Worm (Caenorhabditis elegans) whole organism, mixed stage, embryonic: ENCODE measurements around the gene F58E6.13.

Experiments
- M03D4.4 ChIP-seq: sonication (generic microtip); optimal IDR thresholded peaks from 2 replicates; lab custom pipeline; 2017; ENCODE audit warnings: mild to moderate bottlenecking, missing genetic modification characterization, missing compliant biosample characterization
- bed-3 ChIP-seq: fragments of 200-800 bp; sonication (Bioruptor generic); optimal IDR thresholded peaks from 3 replicates; lab custom pipeline; 2018; ENCODE audit warnings: mild to moderate bottlenecking, missing genetic modification characterization, moderate library complexity, missing compliant biosample characterization
- blmp-1 ChIP-seq: fragments of 150-350 bp; optimal IDR thresholded peaks from 2 replicates; lab custom pipeline; 2014; ENCODE audit warnings: missing biosample characterization, missing genetic modification characterization
- ceh-39 ChIP-seq: fragments of 150-350 bp; optimal IDR thresholded peaks from 2 replicates; lab custom pipeline; 2014; ENCODE audit warnings: missing biosample characterization, missing genetic modification characterization
- ceh-43 ChIP-seq: fragments of 200-800 bp; sonication (Bioruptor generic); optimal IDR thresholded peaks from 2 replicates; lab custom pipeline; 2018; ENCODE audit warnings: mild to moderate bottlenecking, missing genetic modification characterization, moderate library complexity, missing compliant biosample characterization
- ceh-83 ChIP-seq: fragments of 200-800 bp; sonication (Bioruptor generic); optimal IDR thresholded peaks from 2 replicates; lab custom pipeline; 2018; ENCODE audit warnings: mild to moderate bottlenecking, missing genetic modification characterization, missing compliant biosample characterization
- ces-1 ChIP-seq: fragments of 150-350 bp; optimal IDR thresholded peaks from 2 replicates; lab custom pipeline; 2014; ENCODE audit warnings: missing biosample characterization, missing genetic modification reagents, missing genetic modification characterization
- cnd-1 ChIP-seq: fragments of 200-800 bp; sonication (Bioruptor generic); optimal IDR thresholded peaks from 2 replicates; lab custom pipeline; 2018; ENCODE audit warnings: mild to moderate bottlenecking, missing genetic modification characterization, missing compliant biosample characterization
- drap-1 ChIP-seq: fragments of 200-800 bp; sonication (Bioruptor generic); optimal IDR thresholded peaks from 3 replicates; lab custom pipeline; 2018; ENCODE audit warnings: mild to moderate bottlenecking, missing genetic modification characterization, missing compliant biosample characterization
- elt-1 ChIP-seq: sonication (generic microtip); optimal IDR thresholded peaks from 2 replicates; lab custom pipeline; 2017; ENCODE audit warnings: missing genetic modification characterization, mild to moderate bottlenecking, missing compliant biosample characterization, antibody characterized with exemption, moderate library complexity, borderline replicate concordance; ENCODE audit not compliant: insufficient read depth
- elt-3 ChIP-seq: fragments of 150-350 bp; optimal IDR thresholded peaks from 2 replicates; lab custom pipeline; 2014; ENCODE audit warnings: missing biosample characterization, missing genetic modification characterization
- flh-1 ChIP-seq: fragments of 200-800 bp; sonication (Bioruptor generic); optimal IDR thresholded peaks from 2 replicates; lab custom pipeline; 2018; ENCODE audit warnings: mild to moderate bottlenecking, missing genetic modification characterization, moderate library complexity, missing compliant biosample characterization
- ham-2 ChIP-seq: fragments of 200-800 bp; sonication (Bioruptor generic); optimal IDR thresholded peaks from 2 replicates; lab custom pipeline; 2018; ENCODE audit warnings: mild to moderate bottlenecking, missing genetic modification characterization, missing compliant biosample characterization
- hlh-1 ChIP-seq: fragments of 150-350 bp; optimal IDR thresholded peaks from 2 replicates; lab custom pipeline; 2014; ENCODE audit warnings: missing biosample characterization, missing genetic modification reagents, missing genetic modification characterization
- lin-13 ChIP-seq: fragments of 150-350 bp; optimal IDR thresholded peaks from 2 replicates; lab custom pipeline; 2014; ENCODE audit warnings: missing biosample characterization, missing genetic modification characterization
- lin-32 ChIP-seq: fragments of 200-800 bp; sonication (Bioruptor generic); optimal IDR thresholded peaks from 2 replicates; lab custom pipeline; 2018; ENCODE audit warnings: mild to moderate bottlenecking, missing genetic modification characterization, missing compliant biosample characterization
- lsy-2 ChIP-seq: fragments of 150-350 bp; optimal IDR thresholded peaks from 2 replicates; lab custom pipeline; 2014; ENCODE audit warnings: missing biosample characterization, missing genetic modification characterization
- mab-5 ChIP-seq: fragments of 150-350 bp; optimal IDR thresholded peaks from 2 replicates; lab custom pipeline; 2014; ENCODE audit warnings: missing biosample characterization, missing genetic modification characterization
- mep-1 ChIP-seq: fragments of 150-350 bp; optimal IDR thresholded peaks from 2 replicates; lab custom pipeline; 2017; ENCODE audit warnings: missing biosample characterization, missing genetic modification reagents, missing genetic modification characterization, inconsistent platforms
- mls-2 ChIP-seq: sonication (generic microtip); optimal IDR thresholded peaks from 2 replicates; lab custom pipeline; 2016; ENCODE audit warnings: mild to moderate bottlenecking, missing genetic modification characterization, moderate library complexity, missing compliant biosample characterization
- nhr-12 ChIP-seq: fragments of 150-350 bp; optimal IDR thresholded peaks from 2 replicates; lab custom pipeline; 2014; ENCODE audit warnings: missing biosample characterization, missing genetic modification characterization
- nhr-2 ChIP-seq: fragments of 150-350 bp; optimal IDR thresholded peaks from 2 replicates; lab custom pipeline; 2014; ENCODE audit warnings: missing biosample characterization, missing genetic modification characterization
- nhr-237 ChIP-seq: fragments of 150-350 bp; optimal IDR thresholded peaks from 2 replicates; lab custom pipeline; 2014; ENCODE audit warnings: missing biosample characterization, missing genetic modification characterization
- nhr-28 ChIP-seq: fragments of 150-350 bp; optimal IDR thresholded peaks from 2 replicates; lab custom pipeline; 2014; ENCODE audit warnings: missing biosample characterization, missing genetic modification characterization
- nhr-76 ChIP-seq: sonication (generic microtip); optimal IDR thresholded peaks from 2 replicates; lab custom pipeline; 2017; ENCODE audit warnings: missing biosample characterization, missing genetic modification characterization
- pha-4 ChIP-seq: fragments of 150-350 bp; optimal IDR thresholded peaks from 2 replicates; lab custom pipeline; 2018; ENCODE audit warnings: missing biosample characterization, missing genetic modification reagents, missing genetic modification characterization
- sem-2 ChIP-seq: fragments of 200-800 bp; sonication (Bioruptor generic); optimal IDR thresholded peaks from 2 replicates; lab custom pipeline; 2018; ENCODE audit warnings: mild to moderate bottlenecking, missing genetic modification characterization, missing compliant biosample characterization
- snpc-4 ChIP-seq: fragments of 150-350 bp; optimal IDR thresholded peaks from 2 replicates; lab custom pipeline; 2014; ENCODE audit warnings: missing biosample characterization, missing genetic modification characterization
- sptf-1 ChIP-seq: sonication (generic microtip); optimal IDR thresholded peaks from 2 replicates; lab custom pipeline; 2017; ENCODE audit warnings: mild to moderate bottlenecking, missing genetic modification characterization, moderate library complexity, missing compliant biosample characterization
- tbx-8 ChIP-seq: fragments of 200-800 bp; sonication (Bioruptor generic); optimal IDR thresholded peaks from 2 replicates; lab custom pipeline; 2018; ENCODE audit warnings: mild to moderate bottlenecking, missing genetic modification characterization, moderate library complexity, missing compliant biosample characterization
- unc-120 ChIP-seq: sonication (generic microtip); optimal IDR thresholded peaks from 2 replicates; lab custom pipeline; 2017; ENCODE audit warnings: missing genetic modification characterization, missing compliant biosample characterization; ENCODE audit not compliant: poor library complexity, severe bottlenecking
- unc-39 ChIP-seq: fragments of 150-350 bp; optimal IDR thresholded peaks from 2 replicates; lab custom pipeline; 2014; ENCODE audit warnings: missing biosample characterization, missing genetic modification characterization
- unc-62 ChIP-seq: fragments of 150-350 bp; optimal IDR thresholded peaks from 2 replicates; lab custom pipeline; 2014; ENCODE audit warnings: missing biosample characterization, missing genetic modification reagents, missing genetic modification characterization
- zip-8 ChIP-seq: fragments of 150-350 bp; optimal IDR thresholded peaks from 2 replicates; lab custom pipeline; 2014; ENCODE audit warnings: missing biosample characterization, missing genetic modification characterization
- ztf-11 ChIP-seq: fragments of 150-350 bp; optimal IDR thresholded peaks from 2 replicates; lab custom pipeline; 2014; ENCODE audit warnings: missing biosample characterization, missing genetic modification characterization

Gene F58E6.13

ce11 chrV:9724021-9724671 lies 20.9 kb upstream of the F58E6.13 start, which contains the start of gene slcr-46.3:
Gene slcr-46.3 (minus strand): TSS chrV:9724106.
- TF ChIP-seq M03D4.4 (tag; lab: Kevin White, UChicago) = peak; percentile 34
- TF ChIP-seq ham-2 (GFP tag; lab: Kevin White, UChicago) = peak; percentile 32
- TF ChIP-seq lsy-2 (tag; lab: Kevin White, UChicago) = no peak
- peak; percentile 64 for TF ChIP-seq nhr-2 (tag; lab: Kevin White, UChicago)
- peak; percentile 43 for TF ChIP-seq pha-4 (tag; lab: Kevin White, UChicago)
- TF ChIP-seq lin-13 (tag; lab: Kevin White, UChicago) = no peak
- TF ChIP-seq ceh-43 (GFP tag; lab: Kevin White, UChicago) = no peak
- TF ChIP-seq bed-3 (GFP tag; lab: Kevin White, UChicago) = no peak
- TF ChIP-seq blmp-1 (tag; lab: Kevin White, UChicago) = no peak
- TF ChIP-seq unc-120 (tag; lab: Kevin White, UChicago) = no peak
- TF ChIP-seq unc-39 (tag; lab: Kevin White, UChicago) = no peak
- TF ChIP-seq nhr-12 (tag; lab: Kevin White, UChicago) = no peak
- TF ChIP-seq zip-8 = peak; percentile 84
- TF ChIP-seq hlh-1 = no peak
- no peak for TF ChIP-seq flh-1 (GFP tag; lab: Kevin White, UChicago)
- TF ChIP-seq mab-5 (tag; lab: Kevin White, UChicago) = peak; percentile 6
- TF ChIP-seq ces-1 = no peak
- no peak for TF ChIP-seq ztf-11
- TF ChIP-seq drap-1 (GFP tag; lab: Kevin White, UChicago) = no peak
- no peak for TF ChIP-seq ceh-83 (GFP tag; lab: Kevin White, UChicago)
- no peak for TF ChIP-seq tbx-8 (GFP tag; lab: Kevin White, UChicago)
- TF ChIP-seq sptf-1 (tag; lab: Kevin White, UChicago) = no peak
- TF ChIP-seq ceh-39 (tag; lab: Kevin White, UChicago) = no peak
- TF ChIP-seq mls-2 (tag; lab: Kevin White, UChicago) = no peak
- no peak for TF ChIP-seq sem-2 (GFP tag; lab: Kevin White, UChicago)
- peak; percentile 10 for TF ChIP-seq unc-62 (GFP tag; lab: Kevin White, UChicago)
- no peak for TF ChIP-seq snpc-4 (tag; lab: Kevin White, UChicago)
- peak; percentile 17 for TF ChIP-seq mep-1 (tag; lab: Kevin White, UChicago)
- no peak for TF ChIP-seq nhr-28
- no peak for TF ChIP-seq elt-3 (tag; lab: Kevin White, UChicago)
- TF ChIP-seq elt-1 (tag; lab: Kevin White, UChicago) = no peak
- TF ChIP-seq nhr-76 (tag; lab: Kevin White, UChicago) = no peak
- TF ChIP-seq nhr-237 (tag; lab: Kevin White, UChicago) = no peak
- TF ChIP-seq cnd-1 (tag; lab: Kevin White, UChicago) = no peak
- TF ChIP-seq lin-32 (GFP tag; lab: Kevin White, UChicago) = no peak

ce11 chrV:9725719-9726118 lies 19.3 kb upstream of the F58E6.13 start:
- TF ChIP-seq ceh-43 (GFP tag; lab: Kevin White, UChicago) = no peak
- no peak for TF ChIP-seq ceh-83 (GFP tag; lab: Kevin White, UChicago)
- TF ChIP-seq sptf-1 (tag; lab: Kevin White, UChicago) = no peak
- TF ChIP-seq, all 35 proteins: peak for 0

- peak; percentile 76 for TF ChIP-seq mep-1 (tag; lab: Kevin White, UChicago)
- TF ChIP-seq nhr-237 (tag; lab: Kevin White, UChicago) = no peak
- peak; percentile 58 for TF ChIP-seq ces-1
- peak; percentile 73 for TF ChIP-seq pha-4 (tag; lab: Kevin White, UChicago)
- TF ChIP-seq hlh-1 = peak; percentile 16
- TF ChIP-seq snpc-4 (tag; lab: Kevin White, UChicago) = no peak
- peak; percentile 45 for TF ChIP-seq lsy-2 (tag; lab: Kevin White, UChicago)
- TF ChIP-seq ceh-39 (tag; lab: Kevin White, UChicago) = peak; percentile 91
These were observed 15.4 kb upstream of the F58E6.13 start, which contains the start of the genes aagr-3 and drap-1 for ce11 chrV:9729462-9730162. Gene aagr-3 (minus strand): TSS chrV:9729512. Gene drap-1 (plus strand): TSS chrV:9730106.
